Fruit fly (Drosophila melanogaster) whole organism, embryonic: ENCODE data around the gene CG13386.
A peak's percentile ranks its signal among the peaks of the same experiment; 100 is the strongest.

Experiments
- BEAF-32 ChIP-seq: fragments of 200-800 bp; sonication (Bioruptor generic); optimal IDR thresholded peaks from 3 replicates; lab custom pipeline; 2017; ENCODE audit warnings: missing biosample characterization, missing genetic modification characterization, mild to moderate bottlenecking, moderate library complexity, missing genetic modification reagents
- CG11456 ChIP-seq: fragments of 200-800 bp; sonication (Bioruptor generic); IDR thresholded peaks from 3 replicates; pipeline ENCODE4 v1.3.6; 2022; ENCODE audit warnings: missing biosample characterization, missing genetic modification characterization
- CG11723 ChIP-seq: fragments of 200-800 bp; sonication (Bioruptor generic); optimal IDR thresholded peaks from 2 replicates; lab custom pipeline; 2017; ENCODE audit warnings: missing biosample characterization, mild to moderate bottlenecking, missing genetic modification characterization
- CG1233 ChIP-seq: fragments of 200-800 bp; sonication (Bioruptor generic); optimal IDR thresholded peaks from 4 replicates; lab custom pipeline; 2018; ENCODE audit warnings: missing biosample characterization, mild to moderate bottlenecking, missing genetic modification characterization
- CG12942 ChIP-seq: fragments of 200-800 bp; sonication (Bioruptor generic); optimal IDR thresholded peaks from 3 replicates; lab custom pipeline; 2016; ENCODE audit warnings: missing biosample characterization, missing genetic modification characterization
- CG13123 ChIP-seq: fragments of 200-800 bp; sonication (Bioruptor generic); optimal IDR thresholded peaks from 2 replicates; lab custom pipeline; 2016; ENCODE audit warnings: missing biosample characterization, missing genetic modification characterization
- CG13424 ChIP-seq: fragments of 200-800 bp; sonication (Bioruptor generic); optimal IDR thresholded peaks from 2 replicates; lab custom pipeline; 2019; ENCODE audit warnings: missing biosample characterization, mild to moderate bottlenecking, missing genetic modification characterization, moderate library complexity
- CG13624 ChIP-seq: fragments of 200-800 bp; sonication (Bioruptor generic); optimal IDR thresholded peaks from 2 replicates; lab custom pipeline; 2016; ENCODE audit warnings: missing biosample characterization, missing genetic modification characterization
- CG14014 ChIP-seq: fragments of 200-800 bp; sonication (Bioruptor generic); IDR thresholded peaks from 2 replicates; pipeline ENCODE4 v1.3.6; 2022; ENCODE audit warnings: missing biosample characterization, missing genetic modification characterization
- CG14050 ChIP-seq: fragments of 200-800 bp; sonication (Bioruptor generic); IDR thresholded peaks from 3 replicates; pipeline ENCODE4 v1.3.6; 2022; ENCODE audit warnings: missing biosample characterization, missing genetic modification characterization
- CG17612 ChIP-seq: fragments of 200-800 bp; sonication (Bioruptor generic); IDR thresholded peaks from 2 replicates; pipeline ENCODE4 v1.3.6; 2022; ENCODE audit warnings: missing biosample characterization, missing genetic modification characterization
- CG17802 ChIP-seq: fragments of 200-800 bp; sonication (Bioruptor generic); optimal IDR thresholded peaks from 2 replicates; lab custom pipeline; 2018; ENCODE audit warnings: missing biosample characterization, mild to moderate bottlenecking, missing genetic modification characterization, moderate library complexity
- CG2678 ChIP-seq: fragments of 200-800 bp; sonication (Bioruptor generic); optimal IDR thresholded peaks from 3 replicates; lab custom pipeline; 2019; ENCODE audit warnings: missing biosample characterization, mild to moderate bottlenecking, missing genetic modification characterization, moderate library complexity
- CG30403 ChIP-seq: fragments of 200-800 bp; sonication (Bioruptor generic); optimal IDR thresholded peaks from 3 replicates; lab custom pipeline; 2016; ENCODE audit warnings: missing biosample characterization, missing genetic modification characterization
- CG3065 ChIP-seq: fragments of 200-800 bp; sonication (Bioruptor generic); optimal IDR thresholded peaks from 2 replicates; lab custom pipeline; 2016; ENCODE audit warnings: missing biosample characterization, missing genetic modification characterization
- CG31441 ChIP-seq: fragments of 200-800 bp; sonication (Bioruptor generic); IDR thresholded peaks from 2 replicates; pipeline ENCODE4 v1.3.6; 2022; ENCODE audit warnings: missing biosample characterization, missing genetic modification characterization
- CG3281 ChIP-seq: fragments of 200-800 bp; sonication (Bioruptor generic); optimal IDR thresholded peaks from 3 replicates; lab custom pipeline; 2017; ENCODE audit warnings: missing biosample characterization, mild to moderate bottlenecking, missing genetic modification characterization
- CG33213 ChIP-seq: fragments of 200-800 bp; sonication (Bioruptor generic); optimal IDR thresholded peaks from 3 replicates; lab custom pipeline; 2016; ENCODE audit warnings: missing biosample characterization, missing genetic modification characterization
- CG4707 ChIP-seq: fragments of 200-800 bp; sonication (Bioruptor generic); optimal IDR thresholded peaks from 2 replicates; lab custom pipeline; 2018; ENCODE audit warnings: missing biosample characterization, mild to moderate bottlenecking, missing genetic modification characterization, moderate library complexity
- CG6813 ChIP-seq: fragments of 200-800 bp; sonication (Bioruptor generic); optimal IDR thresholded peaks from 2 replicates; lab custom pipeline; 2017; ENCODE audit warnings: missing biosample characterization, missing genetic modification characterization, mild to moderate bottlenecking, moderate library complexity, missing genetic modification reagents
- CG9215 ChIP-seq: fragments of 200-800 bp; sonication (Bioruptor generic); IDR thresholded peaks from 2 replicates; pipeline ENCODE4 v1.3.6; 2022; ENCODE audit warnings: missing biosample characterization, missing genetic modification characterization
- Lim3 ChIP-seq: fragments of 200-800 bp; sonication (Bioruptor generic); IDR thresholded peaks from 2 replicates; pipeline ENCODE4 v1.3.6; 2022; ENCODE audit warnings: missing biosample characterization, missing genetic modification characterization
- NK7.1 ChIP-seq: fragments of 200-800 bp; sonication (Bioruptor generic); optimal IDR thresholded peaks from 3 replicates; lab custom pipeline; 2016; ENCODE audit warnings: missing biosample characterization, missing genetic modification characterization
- PHDP ChIP-seq: fragments of 200-800 bp; sonication (Bioruptor generic); optimal IDR thresholded peaks from 3 replicates; lab custom pipeline; 2018; ENCODE audit warnings: missing biosample characterization, mild to moderate bottlenecking, missing genetic modification characterization, moderate library complexity
- Tbp ChIP-seq: fragments of >200 bp; optimal IDR thresholded peaks from 2 replicates; lab custom pipeline; 2018; ENCODE audit warnings: missing biosample characterization, missing genetic modification characterization
- YL-1 ChIP-seq: fragments of 200-800 bp; sonication (Bioruptor generic); optimal IDR thresholded peaks from 3 replicates; lab custom pipeline; 2017; ENCODE audit warnings: missing biosample characterization, mild to moderate bottlenecking, missing genetic modification characterization
- aop ChIP-seq: fragments of 200-800 bp; sonication (Bioruptor generic); IDR thresholded peaks from 2 replicates; pipeline ENCODE4 v1.3.6; 2022; ENCODE audit warnings: missing biosample characterization, missing genetic modification characterization
- bowl ChIP-seq: fragments of 200-800 bp; sonication (Bioruptor generic); IDR thresholded peaks from 2 replicates; pipeline ENCODE4 v1.3.6; 2022; ENCODE audit warnings: missing biosample characterization, missing genetic modification characterization
- cas ChIP-seq: fragments of 200-800 bp; sonication (Bioruptor generic); IDR thresholded peaks from 2 replicates; pipeline ENCODE4 v1.3.6; 2022; ENCODE audit warnings: missing biosample characterization, missing genetic modification characterization
- da ChIP-seq: fragments of 200-800 bp; sonication (Bioruptor generic); optimal IDR thresholded peaks from 2 replicates; lab custom pipeline; 2016; ENCODE audit warnings: missing biosample characterization, missing genetic modification characterization
- dan ChIP-seq: fragments of 200-800 bp; sonication (Bioruptor generic); IDR thresholded peaks from 2 replicates; pipeline ENCODE4 v1.3.6; 2022; ENCODE audit warnings: missing biosample characterization, missing genetic modification characterization
- danr ChIP-seq: fragments of 200-800 bp; sonication (Bioruptor generic); IDR thresholded peaks from 2 replicates; pipeline ENCODE4 v1.3.6; 2022; ENCODE audit warnings: missing biosample characterization, missing genetic modification characterization
- ems ChIP-seq: fragments of 200-800 bp; sonication (Bioruptor generic); optimal IDR thresholded peaks from 3 replicates; lab custom pipeline; 2016; ENCODE audit warnings: missing biosample characterization, missing genetic modification characterization
- gce ChIP-seq: fragments of 200-800 bp; sonication (Bioruptor generic); IDR thresholded peaks from 3 replicates; pipeline ENCODE4 v1.3.6; 2022; ENCODE audit warnings: missing biosample characterization, missing genetic modification characterization
- grau ChIP-seq: fragments of 200-800 bp; optimal IDR thresholded peaks from 3 replicates; lab custom pipeline; 2019; ENCODE audit warnings: missing biosample characterization, mild to moderate bottlenecking, missing genetic modification characterization, moderate library complexity
- her ChIP-seq: fragments of 200-800 bp; sonication (Bioruptor generic); optimal IDR thresholded peaks from 2 replicates; lab custom pipeline; 2016; ENCODE audit warnings: missing biosample characterization, missing genetic modification characterization
- ind ChIP-seq: fragments of 200-800 bp; sonication (Bioruptor generic); optimal IDR thresholded peaks from 3 replicates; lab custom pipeline; 2016; ENCODE audit warnings: missing biosample characterization, missing genetic modification characterization
- lmd ChIP-seq: fragments of 200-800 bp; sonication (Bioruptor generic); IDR thresholded peaks from 2 replicates; pipeline ENCODE4 v1.3.6; 2022; ENCODE audit warnings: missing biosample characterization, missing genetic modification characterization
- mam ChIP-seq: fragments of 200-800 bp; sonication (Bioruptor generic); optimal IDR thresholded peaks from 3 replicates; lab custom pipeline; 2016; ENCODE audit warnings: missing biosample characterization, missing genetic modification characterization
- p53 ChIP-seq: fragments of 200-800 bp; sonication (Bioruptor generic); optimal IDR thresholded peaks from 2 replicates; lab custom pipeline; 2016; ENCODE audit warnings: missing biosample characterization, missing genetic modification characterization
- prd ChIP-seq, 3 experiments: fragments of >200 bp in 2 of 3; fragments of 200-800 bp in 1 of 3; sonication (Bioruptor generic) in 1 of 3; optimal IDR thresholded peaks in 2 of 3; IDR thresholded peaks in 1 of 3; 2 replicates in 2 of 3; 3 replicates in 1 of 3; pipeline versions ENCODE4 v1.3.6 to Lab custom; 2017 to 2022; ENCODE audit warnings: missing biosample characterization in 1 of 3, missing genetic modification characterization in 1 of 3
- pzg ChIP-seq: fragments of 200-800 bp; sonication (Bioruptor generic); optimal IDR thresholded peaks from 3 replicates; lab custom pipeline; 2018; ENCODE audit warnings: missing biosample characterization, mild to moderate bottlenecking, missing genetic modification characterization, moderate library complexity
- sens-2 ChIP-seq: fragments of 200-800 bp; sonication (Bioruptor generic); IDR thresholded peaks from 2 replicates; pipeline ENCODE4 v1.3.6; 2022; ENCODE audit warnings: missing biosample characterization, missing genetic modification characterization
- seq ChIP-seq: fragments of 200-800 bp; sonication (Bioruptor generic); IDR thresholded peaks from 2 replicates; pipeline ENCODE4 v1.3.6; 2022; ENCODE audit warnings: missing biosample characterization, missing genetic modification characterization
- slp2 ChIP-seq: fragments of 200-800 bp; sonication (Bioruptor generic); optimal IDR thresholded peaks from 2 replicates; lab custom pipeline; 2016; ENCODE audit warnings: missing biosample characterization, missing genetic modification characterization
- sr ChIP-seq: fragments of 200-800 bp; sonication (Bioruptor generic); IDR thresholded peaks from 3 replicates; pipeline ENCODE4 v1.3.6; 2022; ENCODE audit warnings: missing biosample characterization, missing genetic modification characterization
- toy ChIP-seq: fragments of 200-800 bp; sonication (Bioruptor generic); IDR thresholded peaks from 2 replicates; pipeline ENCODE4 v1.3.6; 2022; ENCODE audit warnings: missing biosample characterization, missing genetic modification characterization
- trh ChIP-seq: fragments of 200-800 bp; sonication (Bioruptor generic); optimal IDR thresholded peaks from 2 replicates; lab custom pipeline; 2016; ENCODE audit warnings: missing biosample characterization, missing genetic modification characterization
- usp ChIP-seq: fragments of >200 bp; optimal IDR thresholded peaks from 2 replicates; lab custom pipeline; 2017; ENCODE audit warnings: missing biosample characterization, missing genetic modification characterization
- zen2 ChIP-seq: fragments of 200-800 bp; sonication (Bioruptor generic); IDR thresholded peaks from 3 replicates; pipeline ENCODE4 v1.3.6; 2022; ENCODE audit warnings: missing biosample characterization, missing genetic modification characterization; ENCODE audit not compliant: partially characterized antibody

Gene CG13386

DNA sequence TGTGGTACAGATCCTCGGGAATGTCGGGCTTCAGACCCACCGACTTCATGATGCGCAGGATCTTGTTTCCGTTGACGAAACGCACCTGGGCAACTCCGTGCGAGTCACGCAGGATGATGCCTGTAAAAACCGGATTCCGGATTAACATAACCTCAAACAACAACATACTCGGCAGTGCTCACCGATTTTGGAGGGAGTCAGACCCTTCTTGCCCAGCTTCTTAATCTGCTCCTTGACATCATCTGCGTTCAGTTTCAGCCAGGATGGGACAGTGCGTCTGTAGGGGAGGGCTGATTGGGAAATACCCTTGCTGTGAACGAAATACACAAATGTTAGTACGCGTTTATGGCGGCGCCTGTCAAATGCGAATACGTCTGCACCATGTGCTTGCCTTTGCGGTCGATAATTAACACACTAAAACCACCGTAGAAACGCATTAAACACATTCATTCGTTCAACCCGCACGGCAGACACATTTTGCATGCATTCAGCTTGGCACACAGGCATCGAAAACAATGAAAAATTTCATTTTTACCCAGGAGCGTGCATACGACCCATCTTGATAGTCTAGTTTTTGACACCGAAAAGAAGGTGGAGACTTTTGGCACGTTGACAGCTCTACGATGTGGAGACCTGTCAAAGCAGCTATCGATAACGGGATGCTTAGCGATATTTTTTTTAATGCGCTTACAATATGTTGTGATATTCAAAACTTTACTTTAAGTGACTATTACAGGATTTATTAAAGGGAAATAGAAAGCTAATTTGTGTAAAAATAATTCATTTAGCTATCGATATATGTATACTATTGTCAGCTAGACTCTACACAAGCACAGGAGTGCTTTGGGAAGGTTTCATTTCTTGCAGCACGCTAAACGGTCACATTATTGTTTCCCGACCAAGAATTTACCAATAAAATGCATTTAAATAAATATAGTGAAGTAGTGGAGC lies 34.5 kb upstream of the CG13386 start, which contains the start of the genes RpS13 and CSN8 (continued):
- TF ChIP-seq CG13624 (GFP tag; lab: Kevin White, UChicago) (no peak), sens-2 (GFP tag; lab: Robert Waterston, UW) (no peak), CG17612 (GFP tag; lab: Robert Waterston, UW) (no peak), usp (no peak), CG33213 (GFP tag; lab: Kevin White, UChicago) (peak; percentile 28), CG13123 (GFP tag; lab: Kevin White, UChicago) (no peak), CG1233 (GFP tag; lab: Kevin White, UChicago) (peak; percentile 12), aop (GFP tag; lab: Robert Waterston, UW) (no peak), ems (GFP tag; lab: Kevin White, UChicago) (no peak), CG3065 (GFP tag; lab: Kevin White, UChicago) (no peak), PHDP (tag; lab: Kevin White, UChicago) (peak; percentile 23), CG6813 (GFP tag; lab: Kevin White, UChicago) (no peak), danr (no peak), Tbp (GFP tag; lab: Kevin White, UChicago) (no peak), seq (GFP tag; lab: Robert Waterston, UW) (no peak), Lim3 (no peak), ind (GFP tag; lab: Kevin White, UChicago) (no peak), pzg (peak; percentile 90), CG2678 (tag; lab: Kevin White, UChicago) (peak; percentile 26), CG14014 (no peak), bowl (GFP tag; lab: Robert Waterston, UW) (no peak), CG17802 (no peak), CG3281 (GFP tag; lab: Kevin White, UChicago) (peak; percentile 55), dan (GFP tag; lab: Robert Waterston, UW) (no peak), CG14050 (GFP tag; lab: Robert Waterston, UW) (no peak), grau (tag; lab: Kevin White, UChicago) (peak; percentile 7), CG11723 (no peak), p53 (GFP tag; lab: Kevin White, UChicago) (no peak), zen2 (peak; percentile 87; the same call in 2 of the 3 replicates), da (GFP tag; lab: Kevin White, UChicago) (no peak), CG30403 (GFP tag; lab: Kevin White, UChicago) (no peak), CG11456 (GFP tag; lab: Robert Waterston, UW) (no peak), prd (optimal IDR thresholded peaks at IDR 0.05; lab: Kevin White, UChicago) (no peak), prd (GFP tag; IDR thresholded peaks at IDR 0.05; lab: Robert Waterston, UW) (no peak), YL-1 (GFP tag; lab: Kevin White, UChicago) (peak; percentile 92), CG12942 (no peak), CG13424 (tag; lab: Kevin White, UChicago) (peak; percentile 5), lmd (GFP tag; lab: Robert Waterston, UW) (no peak), toy (no peak), mam (GFP tag; lab: Kevin White, UChicago) (no peak), BEAF-32 (GFP tag; lab: Kevin White, UChicago) (peak; percentile 96), slp2 (GFP tag; lab: Kevin White, UChicago) (no peak), trh (GFP tag; lab: Kevin White, UChicago) (no peak), CG4707 (GFP tag; lab: Kevin White, UChicago) (no peak), NK7.1 (GFP tag; lab: Kevin White, UChicago) (no peak), CG31441 (GFP tag; lab: Robert Waterston, UW) (peak; percentile 54; the same call in 1 of the 2 replicates), gce (GFP tag; lab: Robert Waterston, UW) (no peak), cas (no peak), sr (no peak), CG9215 (no peak), her (GFP tag; lab: Kevin White, UChicago) (no peak)
